Worm (Caenorhabditis elegans): Measurements from ENCODE around the gene T16G1.6.
"Not testable (repeated sequence)": the region's sequence is repeated elsewhere in the genome, so short reads cannot be mapped to it uniquely, and the experiment has no call there.

T16G1.6 gene

ce11 chrV:12968555-12968954 is 31.6 kb upstream of the T16G1.6 start, which contains the start of gene lin-46:
TSS of gene lin-46 (plus strand) at chrV:12968855.
- TF ChIP-seq ces-1 (GFP tag; optimal IDR thresholded peaks at IDR 0.05) (no peak), F10B5.3 (tag; optimal IDR thresholded peaks at IDR 0.05) (no peak), mxl-3 (GFP tag; optimal IDR thresholded peaks at IDR 0.05) (no peak), mep-1 (tag; optimal IDR thresholded peaks at IDR 0.05) (no peak), dpl-1 (GFP tag; optimal IDR thresholded peaks at IDR 0.05) (no peak), pha-4 (GFP tag; IDR thresholded peaks at IDR 0.05) (no peak), pha-4 (tag; optimal IDR thresholded peaks at IDR 0.05) (no peak), F44E2.7 (GFP tag; IDR thresholded peaks at IDR 0.05) (no peak), lir-3 (tag; optimal IDR thresholded peaks at IDR 0.05) (no peak), jun-1 (tag; optimal IDR thresholded peaks at IDR 0.05) (no peak), pqm-1 (tag; optimal IDR thresholded peaks at IDR 0.05) (no peak), lin-39 (tag; optimal IDR thresholded peaks at IDR 0.05) (no peak), dmd-8 (GFP tag; IDR thresholded peaks at IDR 0.05) (no peak)

DNA sequence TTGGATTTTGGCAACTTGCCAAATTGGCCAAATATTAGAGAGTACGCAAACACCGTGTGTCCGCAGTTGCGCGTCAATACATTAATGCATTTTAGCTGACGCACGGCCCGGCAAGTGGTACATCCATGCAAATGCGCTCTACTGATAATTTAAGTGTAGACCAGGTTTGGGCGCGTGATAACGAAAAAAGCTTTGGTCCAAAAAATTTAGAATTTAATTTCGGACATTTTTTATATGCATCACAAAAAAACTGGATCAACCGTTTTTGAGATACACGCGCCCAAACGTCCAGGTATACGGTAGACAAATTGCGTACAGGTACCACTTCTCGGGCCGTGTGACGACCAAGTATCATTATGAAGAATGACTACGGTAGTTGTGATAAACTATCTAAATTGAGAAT is 31.0 kb upstream of the T16G1.6 start, which contains the start of gene R186.8:
Gene R186.8, minus strand, starts transcription at position 58 of the 403 bp plus-strand sequence.
- TF ChIP-seq lin-38 (GFP tag; IDR thresholded peaks at IDR 0.05), result peak; percentile 99
- TF ChIP-seq hmg-1.1 (GFP tag; IDR thresholded peaks at IDR 0.05), result peak; percentile 86
- TF ChIP-seq aha-1 (tag), result peak; percentile 96
- TF ChIP-seq madf-5 (GFP tag; IDR thresholded peaks at IDR 0.05), result peak in 1 of 2 experiments; percentile 48; a peak in 1 of 4 replicates
- TF ChIP-seq dmd-9 (GFP tag; IDR thresholded peaks at IDR 0.05), result peak; percentile 81
- peak; percentile 87; the same call in 1 of the 2 replicates for TF ChIP-seq T26A8.4 (GFP tag; IDR thresholded peaks at IDR 0.05)
- peak; percentile 47 for TF ChIP-seq spr-1 (tag; optimal IDR thresholded peaks at IDR 0.05)
- TF ChIP-seq F37D6.2 (tag; optimal IDR thresholded peaks at IDR 0.05), result peak; percentile 37
- TF ChIP-seq tra-1 (GFP tag; IDR thresholded peaks at IDR 0.05), result peak; percentile 85
- peak; percentile 87 for TF ChIP-seq zfp-3 (GFP tag; conservative IDR thresholded peaks at IDR 0.05)
- TF ChIP-seq spr-3 (GFP tag; optimal IDR thresholded peaks at IDR 0.05), result peak; percentile 38
- peak; percentile 79 for TF ChIP-seq mes-2 (tag; optimal IDR thresholded peaks at IDR 0.05; ENCODE audit: poor library complexity, severe bottlenecking)
- TF ChIP-seq T20F7.1 (GFP tag; optimal IDR thresholded peaks at IDR 0.05), result peak; percentile 92
- peak; percentile 88 for TF ChIP-seq nhr-42 (GFP tag; IDR thresholded peaks at IDR 0.05)
- peak; percentile 82 for TF ChIP-seq ceh-20 (GFP tag; IDR thresholded peaks at IDR 0.05)
- 0 out of 2 replicates have a peak, but pooled peaks have one; percentile 14 for TF ChIP-seq saeg-2 (GFP tag; IDR thresholded peaks at IDR 0.05)
- peak; percentile 72 for TF ChIP-seq zfp-2 (tag; optimal IDR thresholded peaks at IDR 0.05)
- TF ChIP-seq nhr-11 (tag; optimal IDR thresholded peaks at IDR 0.05), result peak; percentile 37
- peak; percentile 60 for TF ChIP-seq nhr-48 (tag; optimal IDR thresholded peaks at IDR 0.05)
- peak; percentile 12; the same call in 1 of the 2 replicates for TF ChIP-seq lin-1 (GFP tag; IDR thresholded peaks at IDR 0.05)
- TF ChIP-seq hlh-30 (tag; optimal IDR thresholded peaks at IDR 0.05; ENCODE audit: insufficient read depth), result peak; percentile 43
- peak; percentile 58 for TF ChIP-seq nhr-102 (tag; optimal IDR thresholded peaks at IDR 0.05)
- TF ChIP-seq vab-7 (GFP tag; IDR thresholded peaks at IDR 0.05), result peak; percentile 71; the same call in 1 of the 2 replicates
- peak; percentile 79 for TF ChIP-seq hlh-11 (tag; optimal IDR thresholded peaks at IDR 0.05)
- TF ChIP-seq arid-1 (GFP tag; conservative IDR thresholded peaks at IDR 0.05), result peak; percentile 72
- TF ChIP-seq lsy-2 (tag; optimal IDR thresholded peaks at IDR 0.05), result peak in 1 of 2 experiments; percentile 93
- TF ChIP-seq Y75B8A.6 (GFP tag; IDR thresholded peaks at IDR 0.05), result peak; percentile 45; the same call in 1 of the 2 replicates
- peak; percentile 77 for TF ChIP-seq pha-4 (GFP tag; IDR thresholded peaks at IDR 0.05)
- not testable (repeated sequence) for TF ChIP-seq pha-4 (tag; optimal IDR thresholded peaks at IDR 0.05)
- TF ChIP-seq dve-1 (tag; optimal IDR thresholded peaks at IDR 0.05; ENCODE audit: insufficient read depth), result peak; percentile 53
- peak in 1 of 2 experiments; percentile 21 for TF ChIP-seq daf-16 (GFP tag; optimal IDR thresholded peaks at IDR 0.05)
- TF ChIP-seq daf-16 (tag; optimal IDR thresholded peaks at IDR 0.05), result peak; percentile 35
- TF ChIP-seq hif-1 (tag; optimal IDR thresholded peaks at IDR 0.05), result peak in 1 of 2 experiments; percentile 56
- peak; percentile 70; the same call in 1 of the 2 replicates for TF ChIP-seq madf-9 (GFP tag; conservative IDR thresholded peaks at IDR 0.05)
- 0 out of 2 replicates have a peak, but pooled peaks have one; percentile 41 for TF ChIP-seq D1046.2 (GFP tag; IDR thresholded peaks at IDR 0.05)
- TF ChIP-seq mep-1 (tag; optimal IDR thresholded peaks at IDR 0.05), result peak; percentile 74
- 0 out of 2 replicates have a peak, but pooled peaks have one; percentile 10 for TF ChIP-seq lim-7 (GFP tag; IDR thresholded peaks at IDR 0.05)
- TF ChIP-seq rbr-2 (tag; optimal IDR thresholded peaks at IDR 0.05), result peak; percentile 86
- peak; percentile 84 for TF ChIP-seq ceh-44 (GFP tag; IDR thresholded peaks at IDR 0.05)

Data from whole organism, L4 larva.